Worm (Caenorhabditis elegans) whole organism, midembryonic: ENCODE results near the gene tag-131.

Experiments
- T22C8.4 ChIP-seq: fragments of 200-800 bp; sonication (Bioruptor generic); IDR thresholded peaks from 2 replicates; pipeline ENCODE4 v1.3.6; 2022; ENCODE audit warnings: missing genetic modification characterization, missing compliant biosample characterization
- cog-1 ChIP-seq: sonication (generic microtip); optimal IDR thresholded peaks from 2 replicates; lab custom pipeline; 2016; ENCODE audit warnings: missing genetic modification characterization, missing compliant biosample characterization
- flt-1 ChIP-seq: fragments of 200-800 bp; sonication (Bioruptor generic); IDR thresholded peaks from 2 replicates; pipeline ENCODE4 v1.3.6; 2022; ENCODE audit warnings: missing genetic modification characterization, missing compliant biosample characterization
- klf-2 ChIP-seq: fragments of 200-800 bp; sonication (Bioruptor generic); conservative IDR thresholded peaks from 2 replicates; pipeline ENCODE4 v1.3.6; 2022; ENCODE audit warnings: missing genetic modification reagents, missing genetic modification characterization, missing compliant biosample characterization
- med-1 ChIP-seq: sonication (generic microtip); optimal IDR thresholded peaks from 2 replicates; lab custom pipeline; 2017; ENCODE audit warnings: missing genetic modification characterization, mild to moderate bottlenecking, missing compliant biosample characterization, antibody characterized with exemption, missing genetic modification reagents; ENCODE audit not compliant: insufficient read depth
- ref-1 ChIP-seq: fragments of 200-800 bp; sonication (Bioruptor generic); conservative IDR thresholded peaks from 2 replicates; pipeline ENCODE4 v1.3.6; 2022; ENCODE audit warnings: missing genetic modification reagents, missing genetic modification characterization, missing compliant biosample characterization
- tab-1 ChIP-seq: fragments of 200-800 bp; sonication (Bioruptor generic); IDR thresholded peaks from 2 replicates; pipeline ENCODE4 v1.3.6; 2022; ENCODE audit warnings: missing genetic modification characterization, missing compliant biosample characterization
- ztf-23 ChIP-seq: fragments of 200-800 bp; sonication (Bioruptor generic); IDR thresholded peaks from 2 replicates; pipeline ENCODE4 v1.3.6; 2022; ENCODE audit warnings: missing genetic modification reagents, missing genetic modification characterization, missing compliant biosample characterization
- ztf-29 ChIP-seq: fragments of 200-800 bp; sonication (Bioruptor generic); IDR thresholded peaks from 2 replicates; pipeline ENCODE4 v1.3.6; 2022; ENCODE audit warnings: missing genetic modification reagents, missing genetic modification characterization, missing compliant biosample characterization

The tag-131 gene

ce11 chrIII:4281955-4282618 lies 35.4 kb upstream of the tag-131 start:
- TF ChIP-seq cog-1, result peak; percentile 99
- peak; percentile 35 for TF ChIP-seq ztf-29 (GFP tag; lab: Robert Waterston, UW)
- TF ChIP-seq ref-1 (GFP tag; lab: Robert Waterston, UW), result 0 out of 2 replicates have a peak, but pooled peaks have one; percentile 18
- no peak; the same call in 1 of the 2 replicates for TF ChIP-seq klf-2 (GFP tag; lab: Robert Waterston, UW)
- TF ChIP-seq tab-1 (GFP tag; lab: Robert Waterston, UW), result peak; percentile 76; the same call in 1 of the 2 replicates
- TF ChIP-seq flt-1 (GFP tag; lab: Robert Waterston, UW), result peak; percentile 73; the same call in 1 of the 2 replicates
- peak; percentile 59; the same call in 1 of the 2 replicates for TF ChIP-seq ztf-23 (GFP tag; lab: Robert Waterston, UW)
- no peak for TF ChIP-seq med-1 (GFP tag; lab: Kevin White, UChicago)

- TF ChIP-seq med-1 (GFP tag; lab: Kevin White, UChicago) (no peak), ztf-23 (GFP tag; lab: Robert Waterston, UW) (no peak), flt-1 (GFP tag; lab: Robert Waterston, UW) (no peak)
Observed at ce11 chrIII:4283175-4283574, 34.3 kb upstream of the tag-131 start.

ce11 chrIII:4284732-4285165 lies 32.8 kb upstream of the tag-131 start:
- TF ChIP-seq klf-2 (GFP tag; lab: Robert Waterston, UW) (no peak), tab-1 (GFP tag; lab: Robert Waterston, UW) (no peak), cog-1 (no peak)

- TF ChIP-seq ztf-29 (GFP tag; lab: Robert Waterston, UW), result no peak
- no peak for TF ChIP-seq med-1 (GFP tag; lab: Kevin White, UChicago)
- no peak for TF ChIP-seq ref-1 (GFP tag; lab: Robert Waterston, UW)
- TF ChIP-seq flt-1 (GFP tag; lab: Robert Waterston, UW), result no peak
- no peak for TF ChIP-seq klf-2 (GFP tag; lab: Robert Waterston, UW)
- no peak for TF ChIP-seq T22C8.4
- TF ChIP-seq cog-1, result no peak
- TF ChIP-seq tab-1 (GFP tag; lab: Robert Waterston, UW), result no peak
- TF ChIP-seq ztf-23 (GFP tag; lab: Robert Waterston, UW), result no peak
Observed at ce11 chrIII:4287379-4287778, 30.1 kb upstream of the tag-131 start, which contains the start of gene R10E4.3. Gene R10E4.3 (minus strand): TSS chrIII:4287479.

ce11 chrIII:4289952-4290351 lies 27.6 kb upstream of the tag-131 start:
- no peak for TF ChIP-seq flt-1 (GFP tag; lab: Robert Waterston, UW)

- TF ChIP-seq flt-1 (GFP tag; lab: Robert Waterston, UW) (no peak), med-1 (GFP tag; lab: Kevin White, UChicago) (no peak), ztf-29 (GFP tag; lab: Robert Waterston, UW) (no peak), T22C8.4 (no peak), klf-2 (GFP tag; lab: Robert Waterston, UW) (no peak), ztf-23 (GFP tag; lab: Robert Waterston, UW) (no peak), ref-1 (GFP tag; lab: Robert Waterston, UW) (no peak), tab-1 (GFP tag; lab: Robert Waterston, UW) (no peak), cog-1 (no peak)
Observed at ce11 chrIII:4291216-4291691, 26.2 kb upstream of the tag-131 start, which contains the start of gene mcm-5. Gene mcm-5 (minus strand): TSS chrIII:4291266.

ce11 chrIII:4293108-4293507 lies 24.4 kb upstream of the tag-131 start, which contains the start of gene R10E4.6:
Gene R10E4.6 (plus strand): TSS chrIII:4293408.
- no peak for TF ChIP-seq tab-1 (GFP tag; lab: Robert Waterston, UW)
- no peak for TF ChIP-seq med-1 (GFP tag; lab: Kevin White, UChicago)
- TF ChIP-seq klf-2 (GFP tag; lab: Robert Waterston, UW), result no peak
- TF ChIP-seq cog-1, result no peak
- no peak for TF ChIP-seq ref-1 (GFP tag; lab: Robert Waterston, UW)
- no peak for TF ChIP-seq flt-1 (GFP tag; lab: Robert Waterston, UW)
- no peak for TF ChIP-seq ztf-29 (GFP tag; lab: Robert Waterston, UW)
- TF ChIP-seq T22C8.4, result no peak
- no peak for TF ChIP-seq ztf-23 (GFP tag; lab: Robert Waterston, UW)

- no peak for TF ChIP-seq T22C8.4
- TF ChIP-seq cog-1, result no peak
- no peak for TF ChIP-seq flt-1 (GFP tag; lab: Robert Waterston, UW)
- no peak for TF ChIP-seq tab-1 (GFP tag; lab: Robert Waterston, UW)
- no peak for TF ChIP-seq med-1 (GFP tag; lab: Kevin White, UChicago)
- TF ChIP-seq ref-1 (GFP tag; lab: Robert Waterston, UW), result no peak
- TF ChIP-seq ztf-23 (GFP tag; lab: Robert Waterston, UW), result no peak
- TF ChIP-seq klf-2 (GFP tag; lab: Robert Waterston, UW), result no peak
Observed at ce11 chrIII:4294153-4294862, 23.2 kb upstream of the tag-131 start, which contains the start of the genes nth-1 and R10E4.7. Gene nth-1 (minus strand): TSS chrIII:4294253. Gene R10E4.7 (plus strand): TSS chrIII:4294812.

- TF ChIP-seq klf-2 (GFP tag; lab: Robert Waterston, UW), result no peak
- no peak for TF ChIP-seq flt-1 (GFP tag; lab: Robert Waterston, UW)
- TF ChIP-seq cog-1, result no peak
- TF ChIP-seq med-1 (GFP tag; lab: Kevin White, UChicago), result no peak
- TF ChIP-seq ztf-29 (GFP tag; lab: Robert Waterston, UW), result no peak
- TF ChIP-seq tab-1 (GFP tag; lab: Robert Waterston, UW), result no peak
- no peak for TF ChIP-seq ztf-23 (GFP tag; lab: Robert Waterston, UW)
- TF ChIP-seq ref-1 (GFP tag; lab: Robert Waterston, UW), result no peak
- no peak for TF ChIP-seq T22C8.4
Observed at ce11 chrIII:4300989-4301498, 16.5 kb upstream of the tag-131 start, which contains the start of gene R10E4.11. Gene R10E4.11 (minus strand): TSS chrIII:4301039.
